ENCODE assay signal across 1 fruit fly cellular context in genomic region chr2L:8292159-8292887, dm6.
A peak's percentile ranks its signal among the peaks of the same experiment; 100 is the strongest.
TF ChIP-seq lines count a peak whose summit lies in the region.

No protein-coding gene starts in this region.

TF ChIP-seq in whole organism, embryonic, 481 proteins besides CTCF, POLR2A, EP300 and RAD21 (continued from another document and continues in another):
- peak; percentile 82 for TF ChIP-seq CG4360 (GFP tag; IDR thresholded peaks at IDR 0.05; lab: Robert Waterston, UW)
- TF ChIP-seq bcd (GFP tag; optimal IDR thresholded peaks at IDR 0.05; lab: Kevin White, UChicago): peak; percentile 94
- TF ChIP-seq CG3995 (GFP tag; optimal IDR thresholded peaks at IDR 0.05; lab: Kevin White, UChicago): peak; percentile 73
- peak; percentile 80 for TF ChIP-seq CG10274 (GFP tag; optimal IDR thresholded peaks at IDR 0.05; lab: Kevin White, UChicago)
- TF ChIP-seq Tbp (GFP tag; optimal IDR thresholded peaks at IDR 0.05; lab: Kevin White, UChicago): no peak
- peak; percentile 94 for TF ChIP-seq CG14667 (GFP tag; IDR thresholded peaks at IDR 0.05; lab: Robert Waterston, UW)
- no peak for TF ChIP-seq hkb (optimal IDR thresholded peaks at IDR 0.05; lab: Kevin White, UChicago)
- peak; percentile 98 for TF ChIP-seq hkb (GFP tag; IDR thresholded peaks at IDR 0.05; lab: Robert Waterston, UW)
- TF ChIP-seq sens (GFP tag; lab: Kevin White, UChicago): peak; percentile 99
- TF ChIP-seq bbx (GFP tag; IDR thresholded peaks at IDR 0.05; lab: Robert Waterston, UW; ENCODE audit: partially characterized antibody): no peak
- peak; percentile 84 for TF ChIP-seq NC2α (GFP tag; optimal IDR thresholded peaks at IDR 0.05; lab: Kevin White, UChicago)
- peak; percentile 96 for TF ChIP-seq CG10366 (GFP tag; IDR thresholded peaks at IDR 0.05; lab: Robert Waterston, UW)
- no peak for TF ChIP-seq vnd (GFP tag; IDR thresholded peaks at IDR 0.05; lab: Robert Waterston, UW; ENCODE audit: partially characterized antibody)
- no peak for TF ChIP-seq CG15479 (GFP tag; optimal IDR thresholded peaks at IDR 0.05; lab: Kevin White, UChicago)
- peak; percentile 95 for TF ChIP-seq croc (GFP tag; conservative IDR thresholded peaks at IDR 0.05; lab: Robert Waterston, UW)
- peak; percentile 97 for TF ChIP-seq Ptx1 (GFP tag; IDR thresholded peaks at IDR 0.05; lab: Robert Waterston, UW)
- TF ChIP-seq kah (GFP tag; optimal IDR thresholded peaks at IDR 0.05; lab: Kevin White, UChicago): peak; percentile 91
- peak; percentile 87 for TF ChIP-seq Atf3 (GFP tag; optimal IDR thresholded peaks at IDR 0.05; lab: Kevin White, UChicago)
- no peak for TF ChIP-seq CG6791 (GFP tag; IDR thresholded peaks at IDR 0.05; lab: Robert Waterston, UW; ENCODE audit: partially characterized antibody)
- no peak for TF ChIP-seq Sin3A (optimal IDR thresholded peaks at IDR 0.05; lab: Kevin White, UChicago)
- TF ChIP-seq knrl (GFP tag; IDR thresholded peaks at IDR 0.05; lab: Robert Waterston, UW; ENCODE audit: partially characterized antibody): no peak
- TF ChIP-seq BEAF-32 (GFP tag; optimal IDR thresholded peaks at IDR 0.05; lab: Kevin White, UChicago): peak; percentile 4
- peak; percentile 94 for TF ChIP-seq CG31224 (GFP tag; IDR thresholded peaks at IDR 0.05; lab: Robert Waterston, UW)
- TF ChIP-seq pnt (GFP tag; optimal IDR thresholded peaks at IDR 0.05; lab: Kevin White, UChicago): peak; percentile 92
- TF ChIP-seq tin (GFP tag; optimal IDR thresholded peaks at IDR 0.05; lab: Kevin White, UChicago): peak; percentile 95
- TF ChIP-seq ase (GFP tag; IDR thresholded peaks at IDR 0.05; lab: Robert Waterston, UW): peak; percentile 95
- 0 out of 4 replicates have a peak, but pooled peaks have one; percentile 59 for TF ChIP-seq chinmo (GFP tag; IDR thresholded peaks at IDR 0.05; lab: Robert Waterston, UW; ENCODE audit: partially characterized antibody)
- peak; percentile 94 for TF ChIP-seq CG18476 (GFP tag; optimal IDR thresholded peaks at IDR 0.05; lab: Kevin White, UChicago)
- peak; percentile 83 for TF ChIP-seq CG33213 (GFP tag; optimal IDR thresholded peaks at IDR 0.05; lab: Kevin White, UChicago)
- TF ChIP-seq Hr51 (GFP tag; optimal IDR thresholded peaks at IDR 0.05; lab: Kevin White, UChicago): peak; percentile 89 to 95
- peak; percentile 95 for TF ChIP-seq al (GFP tag; IDR thresholded peaks at IDR 0.05; lab: Robert Waterston, UW)
- peak; percentile 86 for TF ChIP-seq CG4707 (GFP tag; optimal IDR thresholded peaks at IDR 0.05; lab: Kevin White, UChicago)
- TF ChIP-seq chm (GFP tag; IDR thresholded peaks at IDR 0.05; lab: Robert Waterston, UW): peak; percentile 98
- peak; percentile 97 for TF ChIP-seq CG8924 (tag; optimal IDR thresholded peaks at IDR 0.05; lab: Kevin White, UChicago)
- TF ChIP-seq PHDP (tag; optimal IDR thresholded peaks at IDR 0.05; lab: Kevin White, UChicago): peak; percentile 97
- TF ChIP-seq lbe (GFP tag; optimal IDR thresholded peaks at IDR 0.05; lab: Kevin White, UChicago): peak; percentile 32
- TF ChIP-seq NC2β (GFP tag; optimal IDR thresholded peaks at IDR 0.05; lab: Kevin White, UChicago): peak; percentile 90
- peak; percentile 95 for TF ChIP-seq Dek (tag; optimal IDR thresholded peaks at IDR 0.05; lab: Kevin White, UChicago)
- TF ChIP-seq psq (GFP tag; optimal IDR thresholded peaks at IDR 0.05; lab: Kevin White, UChicago): peak; percentile 69
- TF ChIP-seq CG6272 (GFP tag; IDR thresholded peaks at IDR 0.05; lab: Robert Waterston, UW): peak; percentile 93
- TF ChIP-seq Abd-B (GFP tag; optimal IDR thresholded peaks at IDR 0.05; lab: Kevin White, UChicago): peak; percentile 87
- peak; percentile 87 for TF ChIP-seq CG12942 (GFP tag; optimal IDR thresholded peaks at IDR 0.05; lab: Kevin White, UChicago)
- no peak for TF ChIP-seq amos (GFP tag; IDR thresholded peaks at IDR 0.05; lab: Robert Waterston, UW; ENCODE audit: partially characterized antibody)
- peak; percentile 38 for TF ChIP-seq CG9797 (GFP tag; optimal IDR thresholded peaks at IDR 0.05; lab: Kevin White, UChicago)
- peak; percentile 95 for TF ChIP-seq CG17361 (GFP tag; IDR thresholded peaks at IDR 0.05; lab: Robert Waterston, UW)
- peak; percentile 90 for TF ChIP-seq CG7357 (GFP tag; IDR thresholded peaks at IDR 0.05; lab: Robert Waterston, UW)
- peak; percentile 97 for TF ChIP-seq lmd (GFP tag; IDR thresholded peaks at IDR 0.05; lab: Robert Waterston, UW)
- peak; percentile 93 for TF ChIP-seq en (GFP tag; optimal IDR thresholded peaks at IDR 0.05; lab: Kevin White, UChicago)
- peak; percentile 85 for TF ChIP-seq wek (GFP tag; optimal IDR thresholded peaks at IDR 0.05; lab: Kevin White, UChicago)
- TF ChIP-seq ap (GFP tag; IDR thresholded peaks at IDR 0.05; lab: Robert Waterston, UW): peak; percentile 95
- TF ChIP-seq run (tag; optimal IDR thresholded peaks at IDR 0.05; lab: Kevin White, UChicago): peak; percentile 95
- TF ChIP-seq sr (GFP tag; IDR thresholded peaks at IDR 0.05; lab: Robert Waterston, UW): peak; percentile 78; the same call in 2 of the 3 replicates
- TF ChIP-seq CG10267 (tag; optimal IDR thresholded peaks at IDR 0.05; lab: Kevin White, UChicago): peak; percentile 92
- peak; percentile 93 for TF ChIP-seq CG4328 (GFP tag; optimal IDR thresholded peaks at IDR 0.05; lab: Kevin White, UChicago)
- TF ChIP-seq CG15073 (GFP tag; optimal IDR thresholded peaks at IDR 0.05; lab: Kevin White, UChicago): peak; percentile 66
- TF ChIP-seq CG16779 (GFP tag; IDR thresholded peaks at IDR 0.05; lab: Robert Waterston, UW): peak; percentile 87
- peak; percentile 46 for TF ChIP-seq CG4282 (GFP tag; optimal IDR thresholded peaks at IDR 0.05; lab: Kevin White, UChicago)
- TF ChIP-seq tio (GFP tag; optimal IDR thresholded peaks at IDR 0.05; lab: Kevin White, UChicago): peak; percentile 91
- peak; percentile 85 for TF ChIP-seq CG8281 (tag; optimal IDR thresholded peaks at IDR 0.05; lab: Kevin White, UChicago)
- peak; percentile 88 for TF ChIP-seq Ravus (GFP tag; IDR thresholded peaks at IDR 0.05; lab: Robert Waterston, UW)
- TF ChIP-seq CG3838 (GFP tag; optimal IDR thresholded peaks at IDR 0.05; lab: Kevin White, UChicago): peak; percentile 77
- TF ChIP-seq sisA (GFP tag; IDR thresholded peaks at IDR 0.05; lab: Robert Waterston, UW): peak; percentile 95
- peak; percentile 97 for TF ChIP-seq gce (GFP tag; IDR thresholded peaks at IDR 0.05; lab: Robert Waterston, UW)
- peak; percentile 96 for TF ChIP-seq CG14441 (GFP tag; IDR thresholded peaks at IDR 0.05; lab: Robert Waterston, UW)
- TF ChIP-seq CG10979 (tag; optimal IDR thresholded peaks at IDR 0.05; lab: Kevin White, UChicago): peak; percentile 97
- peak; percentile 79 for TF ChIP-seq dan (GFP tag; IDR thresholded peaks at IDR 0.05; lab: Robert Waterston, UW)
- TF ChIP-seq Fer2 (tag; optimal IDR thresholded peaks at IDR 0.05; lab: Kevin White, UChicago): peak; percentile 93
- peak; percentile 97 for TF ChIP-seq E2f1 (GFP tag; IDR thresholded peaks at IDR 0.05; lab: Robert Waterston, UW)
- peak; percentile 91 for TF ChIP-seq CG18764 (GFP tag; optimal IDR thresholded peaks at IDR 0.05; lab: Kevin White, UChicago)
- TF ChIP-seq chif (GFP tag; optimal IDR thresholded peaks at IDR 0.05; lab: Kevin White, UChicago): peak; percentile 91 to 96
- peak; percentile 89 for TF ChIP-seq Hmx (GFP tag; optimal IDR thresholded peaks at IDR 0.05; lab: Kevin White, UChicago)
- TF ChIP-seq bsh (GFP tag; optimal IDR thresholded peaks at IDR 0.05; lab: Kevin White, UChicago): peak in 1 of 2 experiments; percentile 97
- peak; percentile 97 for TF ChIP-seq Mrtf (GFP tag; IDR thresholded peaks at IDR 0.05; lab: Robert Waterston, UW)
- TF ChIP-seq maf-S (GFP tag; optimal IDR thresholded peaks at IDR 0.05; lab: Kevin White, UChicago): peak; percentile 86
- TF ChIP-seq zen2 (GFP tag; IDR thresholded peaks at IDR 0.05; lab: Robert Waterston, UW; ENCODE audit: partially characterized antibody): no peak
- TF ChIP-seq dysf (GFP tag; IDR thresholded peaks at IDR 0.05; lab: Robert Waterston, UW): peak; percentile 98
- TF ChIP-seq CG2199 (GFP tag; IDR thresholded peaks at IDR 0.05; lab: Robert Waterston, UW): peak; percentile 98
- peak; percentile 97 for TF ChIP-seq CG11504 (tag; optimal IDR thresholded peaks at IDR 0.05; lab: Kevin White, UChicago)
- TF ChIP-seq caup (GFP tag; optimal IDR thresholded peaks at IDR 0.05; lab: Kevin White, UChicago; ENCODE audit: severe bottlenecking): peak; percentile 94
- TF ChIP-seq sima (GFP tag; optimal IDR thresholded peaks at IDR 0.05; lab: Kevin White, UChicago): peak; percentile 79
- TF ChIP-seq klu (GFP tag; IDR thresholded peaks at IDR 0.05; lab: Robert Waterston, UW): peak; percentile 94
- TF ChIP-seq Atf-2 (GFP tag; optimal IDR thresholded peaks at IDR 0.05; lab: Kevin White, UChicago): peak; percentile 81
- peak in 1 of 2 experiments; percentile 95 for TF ChIP-seq Hr78 (GFP tag; optimal IDR thresholded peaks at IDR 0.05; lab: Kevin White, UChicago)
- peak; percentile 93 for TF ChIP-seq Hr3 (GFP tag; optimal IDR thresholded peaks at IDR 0.05; lab: Kevin White, UChicago)
- TF ChIP-seq Ada2b (GFP tag; IDR thresholded peaks at IDR 0.05; lab: Robert Waterston, UW): peak; percentile 97
- TF ChIP-seq pho (GFP tag; optimal IDR thresholded peaks at IDR 0.05; lab: Kevin White, UChicago): peak; percentile 90
- peak; percentile 90 for TF ChIP-seq Lim3 (GFP tag; IDR thresholded peaks at IDR 0.05; lab: Robert Waterston, UW)
- TF ChIP-seq CG1024 (GFP tag; IDR thresholded peaks at IDR 0.05; lab: Robert Waterston, UW): peak; percentile 89
- TF ChIP-seq CG3281 (GFP tag; optimal IDR thresholded peaks at IDR 0.05; lab: Kevin White, UChicago): peak; percentile 94
- TF ChIP-seq Adf1 (GFP tag; IDR thresholded peaks at IDR 0.05; lab: Robert Waterston, UW): peak; percentile 75
- peak; percentile 89 for TF ChIP-seq Hand (GFP tag; optimal IDR thresholded peaks at IDR 0.05; lab: Kevin White, UChicago)
- TF ChIP-seq CG5953 (GFP tag; IDR thresholded peaks at IDR 0.05; lab: Robert Waterston, UW): peak; percentile 94
- peak; percentile 93 for TF ChIP-seq vfl (GFP tag; optimal IDR thresholded peaks at IDR 0.05; lab: Kevin White, UChicago)
- TF ChIP-seq CG2875 (GFP tag; optimal IDR thresholded peaks at IDR 0.05; lab: Kevin White, UChicago): peak; percentile 94
- TF ChIP-seq pfk (GFP tag; optimal IDR thresholded peaks at IDR 0.05; lab: Kevin White, UChicago): peak; percentile 43
- TF ChIP-seq NfI (GFP tag; optimal IDR thresholded peaks at IDR 0.05; lab: Kevin White, UChicago): peak; percentile 96
- no peak for TF ChIP-seq ato (GFP tag; IDR thresholded peaks at IDR 0.05; lab: Robert Waterston, UW; ENCODE audit: partially characterized antibody)
- TF ChIP-seq lilli (GFP tag; optimal IDR thresholded peaks at IDR 0.05; lab: Kevin White, UChicago): peak; percentile 96
- TF ChIP-seq mirr (GFP tag; optimal IDR thresholded peaks at IDR 0.05; lab: Kevin White, UChicago): peak; percentile 92
- TF ChIP-seq lov (optimal IDR thresholded peaks at IDR 0.05; lab: Kevin White, UChicago): no peak
- TF ChIP-seq lov (GFP tag; IDR thresholded peaks at IDR 0.05; lab: Robert Waterston, UW): peak; percentile 92
- peak; percentile 94 for TF ChIP-seq CG13894 (tag; optimal IDR thresholded peaks at IDR 0.05; lab: Kevin White, UChicago)
- peak; percentile 92 for TF ChIP-seq crc (GFP tag; optimal IDR thresholded peaks at IDR 0.05; lab: Kevin White, UChicago)
- TF ChIP-seq cato (GFP tag; optimal IDR thresholded peaks at IDR 0.05; lab: Kevin White, UChicago; ENCODE audit: borderline replicate concordance): peak; percentile 81
- no peak for TF ChIP-seq CG2129 (GFP tag; IDR thresholded peaks at IDR 0.05; lab: Robert Waterston, UW; ENCODE audit: partially characterized antibody)
- TF ChIP-seq zfh2 (GFP tag; optimal IDR thresholded peaks at IDR 0.05; lab: Kevin White, UChicago): peak; percentile 92
- peak; percentile 97 for TF ChIP-seq gem (tag; optimal IDR thresholded peaks at IDR 0.05; lab: Kevin White, UChicago)
- TF ChIP-seq Eip74EF (GFP tag; optimal IDR thresholded peaks at IDR 0.05; lab: Kevin White, UChicago): peak in 1 of 2 experiments; percentile 96
- TF ChIP-seq peb (GFP tag; IDR thresholded peaks at IDR 0.05; lab: Robert Waterston, UW): peak; percentile 93
- TF ChIP-seq D19B (GFP tag; optimal IDR thresholded peaks at IDR 0.05; lab: Kevin White, UChicago): peak; percentile 83
- TF ChIP-seq CG17186 (GFP tag; optimal IDR thresholded peaks at IDR 0.05; lab: Kevin White, UChicago): peak; percentile 79
- peak; percentile 63 for TF ChIP-seq Sry-β (GFP tag; optimal IDR thresholded peaks at IDR 0.05; lab: Kevin White, UChicago)
- TF ChIP-seq CG12391 (tag; optimal IDR thresholded peaks at IDR 0.05; lab: Kevin White, UChicago): peak; percentile 97
- peak; percentile 76 for TF ChIP-seq CG3065 (GFP tag; optimal IDR thresholded peaks at IDR 0.05; lab: Kevin White, UChicago)
- peak; percentile 81 for TF ChIP-seq da (GFP tag; optimal IDR thresholded peaks at IDR 0.05; lab: Kevin White, UChicago)
- TF ChIP-seq Camta (GFP tag; optimal IDR thresholded peaks at IDR 0.05; lab: Kevin White, UChicago): peak; percentile 92
- TF ChIP-seq eve (GFP tag; optimal IDR thresholded peaks at IDR 0.05; lab: Kevin White, UChicago): peak in 1 of 2 experiments; percentile 98
- no peak for TF ChIP-seq Bgb (GFP tag; IDR thresholded peaks at IDR 0.05; lab: Robert Waterston, UW; ENCODE audit: partially characterized antibody)
- peak; percentile 89 for TF ChIP-seq trh (GFP tag; optimal IDR thresholded peaks at IDR 0.05; lab: Kevin White, UChicago)
- TF ChIP-seq trem (tag; optimal IDR thresholded peaks at IDR 0.05; lab: Kevin White, UChicago): peak; percentile 94
- TF ChIP-seq ind (GFP tag; optimal IDR thresholded peaks at IDR 0.05; lab: Kevin White, UChicago): peak; percentile 95
- TF ChIP-seq CG17385 (GFP tag; optimal IDR thresholded peaks at IDR 0.05; lab: Kevin White, UChicago): peak; percentile 94
- TF ChIP-seq CG17568 (GFP tag; optimal IDR thresholded peaks at IDR 0.05; lab: Kevin White, UChicago): peak; percentile 91
- peak; percentile 94 for TF ChIP-seq CG10147 (GFP tag; optimal IDR thresholded peaks at IDR 0.05; lab: Kevin White, UChicago)
- no peak for TF ChIP-seq br (optimal IDR thresholded peaks at IDR 0.05; lab: Kevin White, UChicago)
- TF ChIP-seq B-H2 (GFP tag; optimal IDR thresholded peaks at IDR 0.05; lab: Kevin White, UChicago): peak; percentile 95
- peak; percentile 95 for TF ChIP-seq CG17912 (GFP tag; optimal IDR thresholded peaks at IDR 0.05; lab: Kevin White, UChicago)
- TF ChIP-seq CG1647 (GFP tag; optimal IDR thresholded peaks at IDR 0.05; lab: Kevin White, UChicago): peak; percentile 93
- no peak for TF ChIP-seq hth (optimal IDR thresholded peaks at IDR 0.05; lab: Kevin White, UChicago)
- TF ChIP-seq esg (GFP tag; conservative IDR thresholded peaks at IDR 0.05; lab: Robert Waterston, UW): peak; percentile 96
- TF ChIP-seq CG11696 (GFP tag; IDR thresholded peaks at IDR 0.05; lab: Robert Waterston, UW): peak; percentile 93
